Worm (Caenorhabditis elegans) whole organism, dauer: ENCODE results near the gene Y67D2.5.

Source experiments
- unc-62 ChIP-seq: sonication (generic microtip); optimal IDR thresholded peaks from 2 replicates; lab custom pipeline; 2017; ENCODE audit warnings: missing biosample characterization, missing genetic modification reagents, missing genetic modification characterization

Gene Y67D2.5

ce11 chrIII:1532777-1533473 lies 7.1 kb downstream of the Y67D2.5 start, which contains the start of gene snf-6:
Gene snf-6, minus strand, starts transcription at chrIII:1532827.
- TF ChIP-seq unc-62 (GFP tag; lab: Kevin White, UChicago), result no peak

ce11 chrIII:1528423-1528822 lies 11.6 kb downstream of the Y67D2.5 start:
- TF ChIP-seq unc-62 (GFP tag; lab: Kevin White, UChicago), result no peak

- TF ChIP-seq unc-62 (GFP tag; lab: Kevin White, UChicago), result no peak
These were observed 20.1 kb downstream of the Y67D2.5 start for ce11 chrIII:1519906-1520305.

ce11 chrIII:1517893-1518292 lies 22.2 kb downstream of the Y67D2.5 start, which contains the start of gene tmem-120:
Gene tmem-120, minus strand, starts transcription at chrIII:1517993.
- no peak for TF ChIP-seq unc-62 (GFP tag; lab: Kevin White, UChicago)

- TF ChIP-seq unc-62 (GFP tag; lab: Kevin White, UChicago), result no peak
These were observed 31.2 kb downstream of the Y67D2.5 start for ce11 chrIII:1508764-1509281.

ce11 chrIII:1508244-1508643 lies 31.8 kb downstream of the Y67D2.5 start:
- TF ChIP-seq unc-62 (GFP tag; lab: Kevin White, UChicago), result no peak

- no peak for TF ChIP-seq unc-62 (GFP tag; lab: Kevin White, UChicago)
These were observed 44.1 kb downstream of the Y67D2.5 start, which contains the start of the genes ave-1 and M01G5.1 for ce11 chrIII:1495863-1496445. Gene ave-1, minus strand, starts transcription at chrIII:1495975. Gene M01G5.1, plus strand, starts transcription at chrIII:1496401.

ce11 chrIII:1495230-1495629 lies 44.8 kb downstream of the Y67D2.5 start, which contains the start of gene Y82E9BR.19:
Gene Y82E9BR.19, minus strand, starts transcription at chrIII:1495330.
- TF ChIP-seq unc-62 (GFP tag; lab: Kevin White, UChicago), result no peak
